Worm (Caenorhabditis elegans) whole organism, L3 larva: ENCODE data around the gene Y4C6B.1.

ENCODE experiments used
- R02D3.7 ChIP-seq: fragments of 150-350 bp; optimal IDR thresholded peaks from 2 replicates; lab custom pipeline; 2014; ENCODE audit warnings: missing biosample characterization, missing genetic modification characterization
- aly-2 ChIP-seq: fragments of 150-350 bp; optimal IDR thresholded peaks from 2 replicates; lab custom pipeline; 2014; ENCODE audit warnings: missing biosample characterization, missing genetic modification characterization
- ama-1 ChIP-seq: fragments of 150-350 bp; optimal IDR thresholded peaks from 2 replicates; lab custom pipeline; 2018
- ceh-16 ChIP-seq: sonication (generic microtip); optimal IDR thresholded peaks from 2 replicates; lab custom pipeline; 2017; ENCODE audit warnings: missing biosample characterization, missing genetic modification characterization
- ceh-28 ChIP-seq: fragments of 150-350 bp; optimal IDR thresholded peaks from 2 replicates; lab custom pipeline; 2014; ENCODE audit warnings: missing biosample characterization, missing genetic modification reagents, missing genetic modification characterization
- ceh-82 ChIP-seq: fragments of 150-350 bp; optimal IDR thresholded peaks from 2 replicates; lab custom pipeline; 2014; ENCODE audit warnings: missing biosample characterization, missing genetic modification characterization
- ceh-9 ChIP-seq: sonication (generic microtip); optimal IDR thresholded peaks from 2 replicates; lab custom pipeline; 2018; ENCODE audit warnings: missing biosample characterization, missing genetic modification characterization
- daf-12 ChIP-seq: fragments of 150-350 bp; optimal IDR thresholded peaks from 2 replicates; lab custom pipeline; 2014; ENCODE audit warnings: missing biosample characterization, missing genetic modification reagents, missing genetic modification characterization
- egl-27 ChIP-seq: sonication (generic microtip); optimal IDR thresholded peaks from 4 replicates; lab custom pipeline; 2017; ENCODE audit warnings: missing biosample characterization, missing genetic modification reagents, missing genetic modification characterization
- egl-5 ChIP-seq: fragments of 150-350 bp; optimal IDR thresholded peaks from 2 replicates; lab custom pipeline; 2017; ENCODE audit warnings: missing biosample characterization, missing genetic modification reagents, missing genetic modification characterization, inconsistent platforms
- elt-1 ChIP-seq: fragments of 150-350 bp; optimal IDR thresholded peaks from 2 replicates; lab custom pipeline; 2014; ENCODE audit warnings: missing biosample characterization, missing genetic modification characterization
- elt-2 ChIP-seq: sonication (generic microtip); optimal IDR thresholded peaks from 2 replicates; lab custom pipeline; 2016; ENCODE audit warnings: missing genetic modification reagents, mild to moderate bottlenecking, missing genetic modification characterization, missing compliant biosample characterization
- elt-3 ChIP-seq, 3 experiments: fragments of 150-350 bp in 1 of 3; sonication (generic microtip) in 2 of 3; optimal IDR thresholded peaks; 2 replicates in 2 of 3; 4 replicates in 1 of 3; lab custom pipeline; 2014 to 2017; ENCODE audit warnings: missing biosample characterization in 3 of 3, missing genetic modification characterization in 3 of 3
- eor-1 ChIP-seq, 2 experiments: fragments of 150-350 bp; optimal IDR thresholded peaks; 2 replicates each; lab custom pipeline; 2014 to 2018; ENCODE audit warnings: missing biosample characterization in 2 of 2, missing genetic modification characterization in 2 of 2
- fos-1 ChIP-seq: fragments of 150-350 bp; optimal IDR thresholded peaks from 2 replicates; lab custom pipeline; 2014; ENCODE audit warnings: missing biosample characterization, missing genetic modification characterization
- jun-1 ChIP-seq: fragments of 150-350 bp; optimal IDR thresholded peaks from 2 replicates; lab custom pipeline; 2014; ENCODE audit warnings: missing biosample characterization, missing genetic modification reagents, missing genetic modification characterization
- lin-39 ChIP-seq: fragments of 150-350 bp; optimal IDR thresholded peaks from 2 replicates; lab custom pipeline; 2018; ENCODE audit warnings: missing biosample characterization, missing genetic modification reagents, missing genetic modification characterization
- lsy-12 ChIP-seq: sonication (generic microtip); optimal IDR thresholded peaks from 2 replicates; lab custom pipeline; 2016; ENCODE audit warnings: mild to moderate bottlenecking, missing genetic modification characterization, missing compliant biosample characterization
- mml-1 ChIP-seq: fragments of 150-350 bp; sonication (generic microtip); optimal IDR thresholded peaks from 3 replicates; lab custom pipeline; 2014; ENCODE audit warnings: missing biosample characterization, missing genetic modification characterization
- nfya-1 ChIP-seq: sonication (generic microtip); optimal IDR thresholded peaks from 2 replicates; lab custom pipeline; 2017; ENCODE audit warnings: missing genetic modification characterization, mild to moderate bottlenecking, missing compliant biosample characterization, antibody characterized with exemption, moderate library complexity; ENCODE audit not compliant: insufficient read depth
- nhr-11 ChIP-seq: fragments of 150-350 bp; optimal IDR thresholded peaks from 2 replicates; lab custom pipeline; 2014; ENCODE audit warnings: missing biosample characterization, missing genetic modification characterization
- nhr-12 ChIP-seq: fragments of 150-350 bp; optimal IDR thresholded peaks from 2 replicates; lab custom pipeline; 2014; ENCODE audit warnings: missing biosample characterization, missing genetic modification characterization
- nhr-23 ChIP-seq: fragments of 150-350 bp; optimal IDR thresholded peaks from 2 replicates; lab custom pipeline; 2014; ENCODE audit warnings: missing biosample characterization, missing genetic modification reagents, missing genetic modification characterization
- nhr-237 ChIP-seq: fragments of 150-350 bp; optimal IDR thresholded peaks from 2 replicates; lab custom pipeline; 2014; ENCODE audit warnings: missing biosample characterization, missing genetic modification characterization
- nhr-25 ChIP-seq: sonication (generic microtip); optimal IDR thresholded peaks from 2 replicates; lab custom pipeline; 2017; ENCODE audit warnings: missing biosample characterization, missing genetic modification characterization
- nhr-43 ChIP-seq: sonication (generic microtip); optimal IDR thresholded peaks from 2 replicates; lab custom pipeline; 2016; ENCODE audit warnings: mild to moderate bottlenecking, missing genetic modification characterization, missing compliant biosample characterization; ENCODE audit not compliant: poor library complexity, severe bottlenecking
- nhr-67 ChIP-seq: fragments of 150-350 bp; optimal IDR thresholded peaks from 2 replicates; lab custom pipeline; 2014; ENCODE audit warnings: missing biosample characterization, missing genetic modification characterization
- nhr-77 ChIP-seq: fragments of 150-350 bp; optimal IDR thresholded peaks from 2 replicates; lab custom pipeline; 2014; ENCODE audit warnings: missing biosample characterization, missing genetic modification characterization
- pha-4 ChIP-seq: fragments of 150-350 bp; optimal IDR thresholded peaks from 2 replicates; lab custom pipeline; 2014; ENCODE audit warnings: missing biosample characterization, missing genetic modification reagents, missing genetic modification characterization
- pqm-1 ChIP-seq: fragments of 150-350 bp; optimal IDR thresholded peaks from 2 replicates; lab custom pipeline; 2017; ENCODE audit warnings: missing biosample characterization, missing genetic modification characterization, inconsistent platforms
- sea-2 ChIP-seq: fragments of 150-350 bp; sonication (generic microtip); optimal IDR thresholded peaks from 4 replicates; lab custom pipeline; 2014; ENCODE audit warnings: missing biosample characterization, missing genetic modification reagents, missing genetic modification characterization
- skn-1 ChIP-seq: fragments of 150-350 bp; optimal IDR thresholded peaks from 2 replicates; lab custom pipeline; 2014; ENCODE audit warnings: missing biosample characterization, missing genetic modification characterization
- tbx-2 ChIP-seq: sonication (generic microtip); optimal IDR thresholded peaks from 2 replicates; lab custom pipeline; 2016; ENCODE audit warnings: mild to moderate bottlenecking, missing genetic modification characterization, missing compliant biosample characterization
- unc-39 ChIP-seq: sonication (generic microtip); optimal IDR thresholded peaks from 4 replicates; lab custom pipeline; 2017; ENCODE audit warnings: missing biosample characterization, missing genetic modification characterization
- zag-1 ChIP-seq: fragments of 150-350 bp; optimal IDR thresholded peaks from 2 replicates; lab custom pipeline; 2014; ENCODE audit warnings: missing biosample characterization, missing genetic modification characterization
- ztf-11 ChIP-seq: fragments of 150-350 bp; optimal IDR thresholded peaks from 2 replicates; lab custom pipeline; 2014; ENCODE audit warnings: missing biosample characterization, missing genetic modification characterization
- ztf-4 ChIP-seq: fragments of 150-350 bp; optimal IDR thresholded peaks from 2 replicates; lab custom pipeline; 2014; ENCODE audit warnings: missing biosample characterization, missing genetic modification characterization

Gene Y4C6B.1

ce11 chrIV:5370914-5371313 lies 16.6 kb downstream of the Y4C6B.1 start:
- TF ChIP-seq nhr-11 (tag; lab: Kevin White, UChicago): no peak
- no peak for TF ChIP-seq elt-3 (tag; optimal IDR thresholded peaks at IDR 0.05; lab: Kevin White, UChicago)
- TF ChIP-seq nhr-237 (tag; lab: Kevin White, UChicago): no peak
- peak; percentile 40 for TF ChIP-seq nfya-1 (tag; lab: Kevin White, UChicago)
- TF ChIP-seq nhr-23 (tag; lab: Kevin White, UChicago): peak; percentile 42
- TF ChIP-seq jun-1 (tag; lab: Kevin White, UChicago): no peak

ce11 chrIV:5374321-5374720 lies 20.0 kb downstream of the Y4C6B.1 start:
- TF ChIP-seq ceh-16 (no peak), nhr-23 (tag; lab: Kevin White, UChicago) (no peak), mml-1 (tag; lab: Kevin White, UChicago) (no peak), daf-12 (tag; lab: Kevin White, UChicago) (no peak), ztf-4 (tag; lab: Kevin White, UChicago) (no peak), nhr-77 (peak; percentile 13), ceh-28 (tag; lab: Kevin White, UChicago) (peak; percentile 27), elt-2 (tag; lab: Kevin White, UChicago) (peak; percentile 55), nhr-25 (tag; lab: Kevin White, UChicago) (no peak), nhr-43 (tag; lab: Kevin White, UChicago) (no peak), ceh-9 (tag; lab: Kevin White, UChicago) (no peak), nhr-12 (no peak), nhr-67 (tag; lab: Kevin White, UChicago) (no peak), skn-1 (no peak), fos-1 (peak; percentile 57), eor-1 (tag; optimal IDR thresholded peaks at IDR 0.05; lab: Kevin White, UChicago) (no peak), ztf-11 (tag; lab: Kevin White, UChicago) (no peak), aly-2 (tag; lab: Kevin White, UChicago) (no peak)

- no peak for TF ChIP-seq unc-39 (tag; lab: Kevin White, UChicago)
- TF ChIP-seq ceh-82 (tag; lab: Kevin White, UChicago): no peak
- no peak for TF ChIP-seq tbx-2 (tag; lab: Kevin White, UChicago)
- TF ChIP-seq egl-27: no peak
- no peak for TF ChIP-seq ama-1 (lab: Kevin White, UChicago)
- no peak for TF ChIP-seq elt-1 (tag; lab: Kevin White, UChicago)
- no peak for TF ChIP-seq fos-1
- no peak for TF ChIP-seq R02D3.7
- no peak for TF ChIP-seq lin-39
- no peak for TF ChIP-seq ceh-28 (tag; lab: Kevin White, UChicago)
- no peak for TF ChIP-seq zag-1 (tag; lab: Kevin White, UChicago)
- TF ChIP-seq nhr-12: no peak
- TF ChIP-seq egl-5 (tag; lab: Kevin White, UChicago): no peak
- no peak for TF ChIP-seq ceh-9 (tag; lab: Kevin White, UChicago)
- no peak for TF ChIP-seq pqm-1
- no peak for TF ChIP-seq skn-1
- TF ChIP-seq, all 47 proteins: peak for 0
Measured at ce11 chrIV:5374946-5375345, 20.7 kb downstream of the Y4C6B.1 start.

DNA sequence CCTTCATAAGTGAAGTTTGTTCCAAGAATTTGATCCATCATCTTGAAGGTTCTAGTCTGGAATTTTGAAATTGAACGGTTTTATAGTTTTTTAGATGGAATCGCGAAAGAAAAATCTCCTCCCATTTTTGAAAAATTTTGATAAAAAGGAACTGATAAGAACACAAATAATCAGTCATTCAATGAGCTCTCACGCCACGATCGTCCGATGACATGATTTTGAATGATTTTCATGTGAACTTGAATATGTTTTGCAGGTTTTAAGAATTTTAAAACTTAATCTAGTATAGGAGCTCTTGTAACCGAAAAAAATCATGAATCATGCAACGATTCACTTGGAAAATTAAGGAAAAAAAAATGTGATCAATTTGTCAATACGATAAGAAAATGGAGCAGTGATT lies 22.8 kb downstream of the Y4C6B.1 start, which contains the start of gene elo-5:
elo-5 (minus strand) TSS at position 56 of the 400 bp plus-strand sequence.
- TF ChIP-seq lsy-12 (tag; lab: Kevin White, UChicago) (no peak), sea-2 (GFP tag; lab: Kevin White, UChicago) (no peak), elt-2 (tag; lab: Kevin White, UChicago) (peak; percentile 91), pha-4 (tag; lab: Kevin White, UChicago) (peak; percentile 47), pqm-1 (peak; percentile 52), egl-27 (no peak)
- TF ChIP-seq, all 47 proteins: peak for 3

ce11 chrIV:5380140-5380539 lies 25.9 kb downstream of the Y4C6B.1 start:
- TF ChIP-seq elt-2 (tag; lab: Kevin White, UChicago) (peak; percentile 83), pqm-1 (peak; percentile 46), lin-39 (no peak), nhr-237 (tag; lab: Kevin White, UChicago) (no peak)
